Worm (Caenorhabditis elegans) whole organism, L1 larva: ENCODE results near the gene ptp-8.
A peak's percentile ranks its signal among the peaks of the same experiment; 100 is the strongest.
"Not testable (repeated sequence)": the region's sequence is repeated elsewhere in the genome, so short reads cannot be mapped to it uniquely, and the experiment has no call there.

Experiments used
- C16A3.4 ChIP-seq: fragments of 150-350 bp; optimal IDR thresholded peaks from 2 replicates; lab custom pipeline; 2014; ENCODE audit warnings: missing biosample characterization, missing genetic modification characterization
- C34B4.2 ChIP-seq: sonication (generic microtip); optimal IDR thresholded peaks from 2 replicates; lab custom pipeline; 2017; ENCODE audit warnings: mild to moderate bottlenecking, missing genetic modification characterization, missing compliant biosample characterization
- aly-2 ChIP-seq: fragments of 150-350 bp; optimal IDR thresholded peaks from 2 replicates; lab custom pipeline; 2014; ENCODE audit warnings: missing biosample characterization, missing genetic modification characterization
- ceh-63 ChIP-seq: fragments of 200-800 bp; sonication (Bioruptor generic); optimal IDR thresholded peaks from 2 replicates; lab custom pipeline; 2018; ENCODE audit warnings: mild to moderate bottlenecking, missing genetic modification characterization, missing compliant biosample characterization
- dpl-1 ChIP-seq, 3 experiments: fragments of 150-350 bp in 2 of 3; sonication (generic microtip) in 1 of 3; optimal IDR thresholded peaks; 2 replicates each; lab custom pipeline; 2014 to 2017; ENCODE audit warnings: missing biosample characterization in 3 of 3, missing genetic modification characterization in 3 of 3, missing genetic modification reagents in 3 of 3
- efl-1 ChIP-seq, 4 experiments: fragments of 150-350 bp; optimal IDR thresholded peaks in 3 of 4; peaks in 1 of 4; 1 replicate in 1 of 4; 2 replicates in 3 of 4; lab custom pipeline; 2014; ENCODE audit warnings: missing biosample characterization in 2 of 4, missing genetic modification characterization in 2 of 4, missing genetic modification reagents in 2 of 4
- efl-3 ChIP-seq: fragments of 200-800 bp; sonication (Bioruptor generic); optimal IDR thresholded peaks from 2 replicates; lab custom pipeline; 2018; ENCODE audit warnings: mild to moderate bottlenecking, missing genetic modification characterization, missing compliant biosample characterization
- egl-13 ChIP-seq: sonication (generic microtip); optimal IDR thresholded peaks from 2 replicates; lab custom pipeline; 2016; ENCODE audit warnings: missing genotype, missing genetic modification reagents, missing genetic modification characterization, missing compliant biosample characterization
- elt-3 ChIP-seq, 6 experiments: fragments of 150-350 bp in 1 of 6; sonication (generic microtip); optimal IDR thresholded peaks; 2 replicates each; lab custom pipeline; 2017 to 2018; ENCODE audit warnings: missing biosample characterization in 6 of 6, missing genetic modification characterization in 6 of 6, inconsistent platforms in 1 of 6
- fkh-4 ChIP-seq: sonication (generic microtip); optimal IDR thresholded peaks from 2 replicates; lab custom pipeline; 2016; ENCODE audit warnings: missing compliant biosample characterization, missing genetic modification characterization, borderline replicate concordance
- hlh-17 ChIP-seq: fragments of 200-800 bp; sonication (Bioruptor generic); optimal IDR thresholded peaks from 2 replicates; lab custom pipeline; 2018; ENCODE audit warnings: missing genetic modification characterization, mild to moderate bottlenecking, missing compliant biosample characterization, moderate library complexity, borderline replicate concordance
- lin-14 ChIP-seq: fragments of 200-800 bp; sonication (Bioruptor generic); optimal IDR thresholded peaks from 2 replicates; lab custom pipeline; 2018; ENCODE audit warnings: mild to moderate bottlenecking, missing genetic modification characterization, moderate library complexity, missing compliant biosample characterization
- lin-35 ChIP-seq, 2 experiments: fragments of 150-350 bp; optimal IDR thresholded peaks; 2 replicates each; lab custom pipeline; 2014; ENCODE audit warnings: missing biosample characterization in 2 of 2, missing genetic modification characterization in 2 of 2, missing genetic modification reagents in 2 of 2
- lin-39 ChIP-seq: fragments of 150-350 bp; optimal IDR thresholded peaks from 2 replicates; lab custom pipeline; 2014; ENCODE audit warnings: missing biosample characterization, missing genetic modification reagents, missing genetic modification characterization
- lir-3 ChIP-seq: sonication (generic microtip); optimal IDR thresholded peaks from 2 replicates; lab custom pipeline; 2016; ENCODE audit warnings: mild to moderate bottlenecking, missing genetic modification characterization, moderate library complexity, missing compliant biosample characterization; ENCODE audit not compliant: poor library complexity
- mdl-1 ChIP-seq, 2 experiments: fragments of 150-350 bp; optimal IDR thresholded peaks; 2 replicates each; lab custom pipeline; 2014 to 2017; ENCODE audit warnings: missing biosample characterization in 2 of 2, missing genetic modification characterization in 2 of 2, inconsistent platforms in 1 of 2
- mef-2 ChIP-seq: fragments of 150-350 bp; optimal IDR thresholded peaks from 2 replicates; lab custom pipeline; 2014; ENCODE audit warnings: missing biosample characterization, missing genetic modification characterization
- nhr-19 ChIP-seq: fragments of 200-800 bp; sonication (Bioruptor generic); conservative IDR thresholded peaks from 2 replicates; pipeline ENCODE4 v1.3.6; 2022; ENCODE audit warnings: missing genetic modification characterization, missing compliant biosample characterization
- nhr-237 ChIP-seq: fragments of 150-350 bp; optimal IDR thresholded peaks from 2 replicates; lab custom pipeline; 2014; ENCODE audit warnings: missing biosample characterization, missing genetic modification characterization
- nhr-77 ChIP-seq: fragments of 150-350 bp; optimal IDR thresholded peaks from 2 replicates; lab custom pipeline; 2014; ENCODE audit warnings: missing biosample characterization, missing genetic modification characterization
- nhr-85 ChIP-seq: sonication (generic microtip); peaks from one replicate; lab custom pipeline; 2016; ENCODE audit warnings: missing genetic modification characterization, inconsistent platforms, missing compliant biosample characterization
- nhr-90 ChIP-seq: sonication (generic microtip); optimal IDR thresholded peaks from 2 replicates; lab custom pipeline; 2016; ENCODE audit warnings: mild to moderate bottlenecking, missing genetic modification characterization, missing compliant biosample characterization; ENCODE audit not compliant: poor library complexity
- pax-3 ChIP-seq: fragments of 200-800 bp; sonication (Bioruptor generic); optimal IDR thresholded peaks from 2 replicates; lab custom pipeline; 2018; ENCODE audit warnings: mild to moderate bottlenecking, missing genetic modification characterization, moderate library complexity, missing compliant biosample characterization
- pqm-1 ChIP-seq: sonication (generic microtip); optimal IDR thresholded peaks from 3 replicates; lab custom pipeline; 2017; ENCODE audit warnings: missing biosample characterization, missing genetic modification characterization
- rnt-1 ChIP-seq: sonication (generic microtip); optimal IDR thresholded peaks from 2 replicates; lab custom pipeline; 2016; ENCODE audit warnings: mild to moderate bottlenecking, missing genetic modification characterization, moderate library complexity, missing compliant biosample characterization
- skn-1 ChIP-seq: fragments of 150-350 bp; optimal IDR thresholded peaks from 2 replicates; lab custom pipeline; 2014; ENCODE audit warnings: missing biosample characterization, missing genetic modification characterization
- sup-37 ChIP-seq: fragments of 200-800 bp; sonication (Bioruptor generic); optimal IDR thresholded peaks from 2 replicates; lab custom pipeline; 2018; ENCODE audit warnings: mild to moderate bottlenecking, missing genetic modification characterization, missing compliant biosample characterization
- swsn-7 ChIP-seq: sonication (generic microtip); optimal IDR thresholded peaks from 2 replicates; lab custom pipeline; 2016; ENCODE audit warnings: missing genetic modification characterization, missing compliant biosample characterization
- unc-30 ChIP-seq: sonication (generic microtip); optimal IDR thresholded peaks from 2 replicates; lab custom pipeline; 2017; ENCODE audit warnings: missing biosample characterization, missing genetic modification characterization
- unc-98 ChIP-seq: fragments of 200-800 bp; sonication (Bioruptor generic); IDR thresholded peaks from 2 replicates; pipeline ENCODE4 v1.3.6; 2022; ENCODE audit warnings: missing genetic modification characterization, missing compliant biosample characterization
- xbp-1 ChIP-seq: sonication (generic microtip); optimal IDR thresholded peaks from 2 replicates; lab custom pipeline; 2016; ENCODE audit warnings: missing genetic modification characterization, missing compliant biosample characterization
- zag-1 ChIP-seq: fragments of 150-350 bp; optimal IDR thresholded peaks from 2 replicates; lab custom pipeline; 2014; ENCODE audit warnings: missing biosample characterization, missing genetic modification characterization

Gene ptp-8

ce11 chrIV:7342144-7342543 is 39.7 kb upstream of the ptp-8 start:
- no peak for TF ChIP-seq efl-1 (optimal IDR thresholded peaks at IDR 0.05; lab: Kevin White, UChicago)
- peak in 1 of 2 experiments; percentile 57 for TF ChIP-seq efl-1 (GFP tag; optimal IDR thresholded peaks at IDR 0.05 in 1 of 2; lab: Kevin White, UChicago)
- TF ChIP-seq egl-13 = no peak

ce11 chrIV:7344020-7344419 is 37.8 kb upstream of the ptp-8 start:
- peak; percentile 15 to 66 for TF ChIP-seq lin-35 (GFP tag; optimal IDR thresholded peaks at IDR 0.05; lab: Kevin White, UChicago)
- TF ChIP-seq nhr-77 (tag; lab: Kevin White, UChicago) = peak; percentile 0
- TF ChIP-seq sup-37 = no peak
- TF ChIP-seq efl-1 (optimal IDR thresholded peaks at IDR 0.05; lab: Kevin White, UChicago) = peak in 1 of 2 experiments; percentile 29
- TF ChIP-seq efl-1 (GFP tag; optimal IDR thresholded peaks at IDR 0.05 in 1 of 2; lab: Kevin White, UChicago) = peak in 1 of 2 experiments; percentile 90
- no peak for TF ChIP-seq lin-39
- TF ChIP-seq elt-3 (tag; optimal IDR thresholded peaks at IDR 0.05; lab: Kevin White, UChicago) = peak in 2 of 6 experiments; percentile 18 to 29
- TF ChIP-seq rnt-1 (tag; lab: Kevin White, UChicago) = peak; percentile 75
- TF ChIP-seq nhr-237 (tag; lab: Kevin White, UChicago) = no peak
- TF ChIP-seq aly-2 = no peak
- no peak for TF ChIP-seq mef-2 (tag; lab: Kevin White, UChicago)
- TF ChIP-seq ceh-63 (GFP tag; lab: Kevin White, UChicago) = no peak
- TF ChIP-seq skn-1 (tag; lab: Kevin White, UChicago) = peak; percentile 4
- TF ChIP-seq dpl-1 (GFP tag; optimal IDR thresholded peaks at IDR 0.05; lab: Kevin White, UChicago) = peak in 1 of 3 experiments; percentile 2
- TF ChIP-seq nhr-19 = peak; percentile 57
- peak in 1 of 2 experiments; percentile 25 for TF ChIP-seq mdl-1 (tag; optimal IDR thresholded peaks at IDR 0.05; lab: Kevin White, UChicago)
- peak; percentile 16 for TF ChIP-seq lin-14 (GFP tag; lab: Kevin White, UChicago)
- no peak for TF ChIP-seq fkh-4 (tag; lab: Kevin White, UChicago)
- no peak for TF ChIP-seq efl-3 (GFP tag; lab: Kevin White, UChicago)
- TF ChIP-seq pqm-1 (tag; lab: Kevin White, UChicago) = no peak
- peak; percentile 6 for TF ChIP-seq C16A3.4 (tag; lab: Kevin White, UChicago)
- TF ChIP-seq lir-3 (tag; lab: Kevin White, UChicago) = no peak
- peak; percentile 51 for TF ChIP-seq nhr-90 (tag; lab: Kevin White, UChicago)
- TF ChIP-seq nhr-85 = peak; percentile 48
- TF ChIP-seq unc-30 (tag; lab: Kevin White, UChicago) = no peak
- TF ChIP-seq pax-3 (tag; lab: Kevin White, UChicago) = no peak
- peak; percentile 12 for TF ChIP-seq swsn-7 (tag; lab: Kevin White, UChicago)

- TF ChIP-seq efl-1 (optimal IDR thresholded peaks at IDR 0.05; lab: Kevin White, UChicago) = no peak
- peak in 1 of 2 experiments; percentile 81 for TF ChIP-seq efl-1 (GFP tag; optimal IDR thresholded peaks at IDR 0.05 in 1 of 2; lab: Kevin White, UChicago)
- TF ChIP-seq C34B4.2 (tag; lab: Kevin White, UChicago) = no peak
Observed at ce11 chrIV:7346751-7347150, 35.1 kb upstream of the ptp-8 start, which contains the start of gene daf-42. Gene daf-42 (minus strand): TSS chrIV:7346851.

- TF ChIP-seq pax-3 (tag; lab: Kevin White, UChicago); unc-98 (GFP tag; lab: Robert Waterston, UW); xbp-1 (tag; lab: Kevin White, UChicago): not testable (repeated sequence)
- TF ChIP-seq, all 84 proteins: peak for 0; not testable (repeated sequence) for 84
Observed at ce11 chrIV:7365011-7365410, 16.8 kb upstream of the ptp-8 start, which contains the start of gene Y40C5A.4. Gene Y40C5A.4 (minus strand): TSS chrIV:7365111.

- TF ChIP-seq sup-37; zag-1 (tag; lab: Kevin White, UChicago); hlh-17 (GFP tag; lab: Kevin White, UChicago): not testable (repeated sequence)
- TF ChIP-seq, all 84 proteins: peak for 0; not testable (repeated sequence) for 84
Observed at ce11 chrIV:7374847-7375246, 7.0 kb upstream of the ptp-8 start, which contains the start of gene T12B3.3. Gene T12B3.3 (plus strand): TSS chrIV:7375147.
